Fruit fly (Drosophila melanogaster) whole organism, wandering third instar larva: ENCODE results near the gene CG13108.

ENCODE experiments used
- Abd-B ChIP-seq: fragments of >200 bp; optimal IDR thresholded peaks from 2 replicates; lab custom pipeline; 2017; ENCODE audit warnings: missing biosample characterization, missing genetic modification characterization
- CG9705 ChIP-seq: fragments of 200-800 bp; sonication (Bioruptor generic); optimal IDR thresholded peaks from 2 replicates; lab custom pipeline; 2018; ENCODE audit warnings: missing biosample characterization, mild to moderate bottlenecking, missing genetic modification characterization
- brk ChIP-seq: fragments of 200-800 bp; sonication (Bioruptor generic); optimal IDR thresholded peaks from 2 replicates; lab custom pipeline; 2016; ENCODE audit warnings: missing biosample characterization, mild to moderate bottlenecking, missing genetic modification characterization
- sv ChIP-seq: fragments of 200-800 bp; sonication (Bioruptor generic); optimal IDR thresholded peaks from 3 replicates; lab custom pipeline; 2016; ENCODE audit warnings: missing biosample characterization, missing genetic modification characterization

DNA sequence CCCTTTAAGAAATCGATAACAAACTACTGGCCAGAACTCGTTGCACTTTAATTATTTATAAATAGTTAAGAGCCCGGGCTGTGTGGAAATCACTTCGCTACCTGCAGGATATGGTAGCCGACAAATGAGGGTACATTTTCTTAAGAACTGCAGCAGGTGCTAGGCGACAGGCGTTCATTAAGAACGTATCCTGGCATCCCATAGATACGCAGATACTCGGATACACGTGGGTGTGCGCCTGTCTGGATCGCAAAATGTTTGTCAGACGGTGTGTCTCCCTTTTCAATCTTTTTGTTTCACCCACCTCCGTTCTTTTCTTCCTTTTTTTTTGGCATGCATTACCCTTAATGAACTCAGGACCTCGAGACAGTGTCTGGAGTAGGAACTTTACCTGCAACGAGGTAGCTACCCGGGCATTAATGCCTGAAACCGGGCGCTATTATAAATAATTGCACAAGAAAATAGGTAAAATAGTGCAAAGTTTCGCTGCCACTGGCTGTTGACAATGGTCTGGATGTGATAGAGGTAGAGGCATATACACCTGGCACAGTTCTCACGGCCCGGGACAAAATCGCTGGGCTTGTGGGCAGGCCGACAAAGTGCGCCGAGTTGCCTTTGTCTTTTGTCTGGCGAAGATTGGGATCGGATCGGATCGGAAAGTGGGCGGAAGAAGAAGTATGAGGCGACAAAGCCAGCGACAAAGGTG lies 17.6 kb upstream of the CG13108 start:
- no peak for TF ChIP-seq Abd-B (GFP tag; lab: Kevin White, UChicago)
- TF ChIP-seq sv: no peak
- no peak for TF ChIP-seq CG9705 (GFP tag; lab: Kevin White, UChicago)
- TF ChIP-seq brk (GFP tag; lab: Kevin White, UChicago): no peak
